Fruit fly (Drosophila melanogaster) whole organism, embryonic: ENCODE data around the gene kraken.

Source experiments
- Atf3 ChIP-seq: fragments of 200-800 bp; sonication (Bioruptor generic); optimal IDR thresholded peaks from 3 replicates; lab custom pipeline; 2016; ENCODE audit warnings: missing biosample characterization, missing genetic modification characterization
- BEAF-32 ChIP-seq: fragments of 200-800 bp; sonication (Bioruptor generic); optimal IDR thresholded peaks from 3 replicates; lab custom pipeline; 2017; ENCODE audit warnings: missing biosample characterization, missing genetic modification characterization, mild to moderate bottlenecking, moderate library complexity, missing genetic modification reagents
- CG10147 ChIP-seq: fragments of 200-800 bp; sonication (Bioruptor generic); optimal IDR thresholded peaks from 2 replicates; lab custom pipeline; 2019; ENCODE audit warnings: missing biosample characterization, mild to moderate bottlenecking, missing genetic modification characterization, moderate library complexity
- CG10979 ChIP-seq: fragments of 200-800 bp; sonication (Bioruptor generic); optimal IDR thresholded peaks from 2 replicates; lab custom pipeline; 2018; ENCODE audit warnings: missing biosample characterization, mild to moderate bottlenecking, missing genetic modification characterization, moderate library complexity
- CG14965 ChIP-seq: fragments of 200-800 bp; sonication (Bioruptor generic); optimal IDR thresholded peaks from 2 replicates; lab custom pipeline; 2016; ENCODE audit warnings: missing biosample characterization, missing genetic modification characterization, borderline replicate concordance
- CG18619 ChIP-seq: fragments of 200-800 bp; sonication (Bioruptor generic); optimal IDR thresholded peaks from 3 replicates; lab custom pipeline; 2017; ENCODE audit warnings: missing biosample characterization, mild to moderate bottlenecking, missing genetic modification characterization
- CG2678 ChIP-seq: fragments of 200-800 bp; sonication (Bioruptor generic); optimal IDR thresholded peaks from 3 replicates; lab custom pipeline; 2019; ENCODE audit warnings: missing biosample characterization, mild to moderate bottlenecking, missing genetic modification characterization, moderate library complexity
- CG34224 ChIP-seq: fragments of 200-800 bp; sonication (Bioruptor generic); IDR thresholded peaks from 3 replicates; pipeline ENCODE4 v1.3.6; 2022; ENCODE audit warnings: missing biosample characterization, missing genetic modification characterization; ENCODE audit not compliant: partially characterized antibody
- CG3726 ChIP-seq: fragments of 200-800 bp; sonication (Bioruptor generic); IDR thresholded peaks from 3 replicates; pipeline ENCODE4, ENCODE4 v1.3.6; 2022; ENCODE audit warnings: missing biosample characterization, missing genetic modification characterization
- CG3838 ChIP-seq: fragments of 200-800 bp; sonication (Bioruptor generic); optimal IDR thresholded peaks from 3 replicates; lab custom pipeline; 2016; ENCODE audit warnings: missing biosample characterization, missing genetic modification characterization
- CG3847 ChIP-seq: fragments of 200-800 bp; sonication (Bioruptor generic); IDR thresholded peaks from 2 replicates; pipeline ENCODE4 v1.3.6; 2022; ENCODE audit warnings: missing biosample characterization, missing genetic modification characterization
- CG6765 ChIP-seq: fragments of 200-800 bp; sonication (Bioruptor generic); optimal IDR thresholded peaks from 3 replicates; lab custom pipeline; 2017; ENCODE audit warnings: missing biosample characterization, mild to moderate bottlenecking, missing genetic modification characterization
- Doc2 ChIP-seq: fragments of 200-800 bp; sonication (Bioruptor generic); IDR thresholded peaks from 2 replicates; pipeline ENCODE4 v1.3.6; 2022; ENCODE audit warnings: missing biosample characterization, missing genetic modification characterization
- GATAe ChIP-seq: fragments of 200-800 bp; sonication (Bioruptor generic); conservative IDR thresholded peaks from 2 replicates; pipeline ENCODE4 v1.3.6; 2022; ENCODE audit warnings: missing biosample characterization, missing genetic modification characterization
- H2.0 ChIP-seq: fragments of 200-800 bp; sonication (Bioruptor generic); IDR thresholded peaks from 2 replicates; pipeline ENCODE4 v1.3.6; 2022; ENCODE audit warnings: missing biosample characterization, missing genetic modification characterization
- Hmr ChIP-seq: fragments of 200-800 bp; sonication (Bioruptor generic); optimal IDR thresholded peaks from 3 replicates; lab custom pipeline; 2017; ENCODE audit warnings: mild to moderate bottlenecking, missing biosample characterization, missing genetic modification reagents, missing genetic modification characterization
- Lhr ChIP-seq: fragments of 200-800 bp; sonication (Bioruptor generic); optimal IDR thresholded peaks from 3 replicates; lab custom pipeline; 2017; ENCODE audit warnings: mild to moderate bottlenecking, missing biosample characterization, missing genetic modification reagents, missing genetic modification characterization
- NfI ChIP-seq: fragments of 200-800 bp; sonication (Bioruptor generic); optimal IDR thresholded peaks from 3 replicates; lab custom pipeline; 2018; ENCODE audit warnings: missing biosample characterization, mild to moderate bottlenecking, missing genetic modification characterization, moderate library complexity
- Oaz ChIP-seq: fragments of 200-800 bp; sonication (Bioruptor generic); IDR thresholded peaks from 2 replicates; pipeline ENCODE4 v1.3.6; 2022; ENCODE audit warnings: missing biosample characterization, missing genetic modification characterization
- Opbp ChIP-seq: fragments of 200-800 bp; sonication (Bioruptor generic); IDR thresholded peaks from 3 replicates; pipeline ENCODE4 v1.3.6; 2022; ENCODE audit warnings: missing biosample characterization, missing genetic modification characterization; ENCODE audit not compliant: partially characterized antibody
- Spps ChIP-seq: fragments of 200-800 bp; sonication (Bioruptor generic); optimal IDR thresholded peaks from 2 replicates; lab custom pipeline; 2018; ENCODE audit warnings: missing biosample characterization, mild to moderate bottlenecking, missing genetic modification characterization
- Tbp ChIP-seq: fragments of >200 bp; optimal IDR thresholded peaks from 2 replicates; lab custom pipeline; 2018; ENCODE audit warnings: missing biosample characterization, missing genetic modification characterization
- YL-1 ChIP-seq: fragments of 200-800 bp; sonication (Bioruptor generic); optimal IDR thresholded peaks from 3 replicates; lab custom pipeline; 2017; ENCODE audit warnings: missing biosample characterization, mild to moderate bottlenecking, missing genetic modification characterization
- ap ChIP-seq: fragments of 200-800 bp; sonication (Bioruptor generic); IDR thresholded peaks from 2 replicates; pipeline ENCODE4 v1.3.6; 2022; ENCODE audit warnings: missing biosample characterization, missing genetic modification characterization
- bcd ChIP-seq: fragments of 200-800 bp; sonication (Bioruptor generic); optimal IDR thresholded peaks from 2 replicates; lab custom pipeline; 2017; ENCODE audit warnings: missing biosample characterization, mild to moderate bottlenecking, missing genetic modification characterization
- chinmo ChIP-seq: fragments of 200-800 bp; sonication (Bioruptor generic); IDR thresholded peaks from 4 replicates; pipeline ENCODE4 v1.3.6; 2022; ENCODE audit warnings: missing biosample characterization, missing genetic modification characterization; ENCODE audit not compliant: partially characterized antibody
- crol ChIP-seq: fragments of 200-800 bp; sonication (Bioruptor generic); IDR thresholded peaks from 2 replicates; pipeline ENCODE4 v1.3.6; 2022; ENCODE audit warnings: missing biosample characterization, missing genetic modification characterization
- dmrt11E ChIP-seq: fragments of 200-800 bp; sonication (Bioruptor generic); optimal IDR thresholded peaks from 3 replicates; lab custom pipeline; 2018; ENCODE audit warnings: missing biosample characterization, mild to moderate bottlenecking, missing genetic modification characterization, moderate library complexity
- dmrt99B ChIP-seq: fragments of 200-800 bp; sonication (Bioruptor generic); optimal IDR thresholded peaks from 2 replicates; lab custom pipeline; 2018; ENCODE audit warnings: missing biosample characterization, mild to moderate bottlenecking, missing genetic modification characterization, moderate library complexity
- dysf ChIP-seq: fragments of 200-800 bp; sonication (Bioruptor generic); IDR thresholded peaks from 3 replicates; pipeline ENCODE4 v1.3.6; 2022; ENCODE audit warnings: missing biosample characterization, missing genetic modification characterization
- ems ChIP-seq: fragments of 200-800 bp; sonication (Bioruptor generic); optimal IDR thresholded peaks from 3 replicates; lab custom pipeline; 2016; ENCODE audit warnings: missing biosample characterization, missing genetic modification characterization
- en ChIP-seq: fragments of 200-800 bp; sonication (Bioruptor generic); optimal IDR thresholded peaks from 2 replicates; lab custom pipeline; 2016; ENCODE audit warnings: missing biosample characterization, missing genetic modification characterization
- fd64A ChIP-seq: fragments of 200-800 bp; sonication (Bioruptor generic); optimal IDR thresholded peaks from 3 replicates; lab custom pipeline; 2018; ENCODE audit warnings: missing biosample characterization, mild to moderate bottlenecking, missing genetic modification characterization
- gcm ChIP-seq: fragments of 200-800 bp; sonication (Bioruptor generic); optimal IDR thresholded peaks from 2 replicates; lab custom pipeline; 2019; ENCODE audit warnings: missing biosample characterization, mild to moderate bottlenecking, missing genetic modification characterization, moderate library complexity
- hbn ChIP-seq: fragments of 200-800 bp; sonication (Bioruptor generic); IDR thresholded peaks from 2 replicates; pipeline ENCODE4 v1.3.6; 2022; ENCODE audit warnings: missing biosample characterization, missing genetic modification characterization; ENCODE audit not compliant: partially characterized antibody
- ind ChIP-seq: fragments of 200-800 bp; sonication (Bioruptor generic); optimal IDR thresholded peaks from 3 replicates; lab custom pipeline; 2016; ENCODE audit warnings: missing biosample characterization, missing genetic modification characterization
- mld ChIP-seq: fragments of 200-800 bp; sonication (Bioruptor generic); IDR thresholded peaks from 3 replicates; pipeline ENCODE4 v1.3.6; 2022; ENCODE audit warnings: missing biosample characterization, missing genetic modification characterization; ENCODE audit not compliant: partially characterized antibody
- nerfin-1 ChIP-seq: fragments of 200-800 bp; sonication (Bioruptor generic); optimal IDR thresholded peaks from 3 replicates; lab custom pipeline; 2019; ENCODE audit warnings: missing biosample characterization, mild to moderate bottlenecking, missing genetic modification characterization, moderate library complexity
- phol ChIP-seq: fragments of 200-800 bp; sonication (Bioruptor generic); optimal IDR thresholded peaks from 3 replicates; lab custom pipeline; 2018; ENCODE audit warnings: missing biosample characterization, mild to moderate bottlenecking, missing genetic modification characterization, moderate library complexity
- wdn ChIP-seq: fragments of 200-800 bp; sonication (Bioruptor generic); IDR thresholded peaks from 2 replicates; pipeline ENCODE4 v1.3.6; 2022; ENCODE audit warnings: missing biosample characterization, missing genetic modification characterization

Gene kraken

dm6 chr2L:819315-820032 lies 33.1 kb upstream of the kraken start, which contains the start of the genes PGAP2 and Clp (continued):
- peak; percentile 77 for TF ChIP-seq Oaz (GFP tag; lab: Robert Waterston, UW)
- TF ChIP-seq ems, result peak; percentile 41
- no peak; the same call in 2 of the 3 replicates for TF ChIP-seq CG34224 (GFP tag; lab: Robert Waterston, UW)
- peak; percentile 78 for TF ChIP-seq dmrt11E (tag; lab: Kevin White, UChicago)
- no peak for TF ChIP-seq mld (GFP tag; lab: Robert Waterston, UW)
- no peak for TF ChIP-seq YL-1 (GFP tag; lab: Kevin White, UChicago)
- TF ChIP-seq Spps (tag; lab: Kevin White, UChicago), result peak; percentile 57
- TF ChIP-seq phol (tag; lab: Kevin White, UChicago), result peak; percentile 85
- TF ChIP-seq CG18619 (GFP tag; lab: Kevin White, UChicago), result peak; percentile 64
- TF ChIP-seq ind (GFP tag; lab: Kevin White, UChicago), result peak; percentile 79
- no peak for TF ChIP-seq crol
- no peak for TF ChIP-seq GATAe
- TF ChIP-seq Atf3 (GFP tag; lab: Kevin White, UChicago), result no peak
- no peak for TF ChIP-seq CG3838
- peak; percentile 77 for TF ChIP-seq BEAF-32 (GFP tag; lab: Kevin White, UChicago)
- TF ChIP-seq CG2678 (tag; lab: Kevin White, UChicago), result peak; percentile 80
- peak; percentile 73 for TF ChIP-seq bcd
- no peak for TF ChIP-seq chinmo (GFP tag; lab: Robert Waterston, UW)
- TF ChIP-seq CG3847, result peak; percentile 79
- peak; percentile 64 for TF ChIP-seq Hmr
- TF ChIP-seq gcm, result peak; percentile 36
- no peak for TF ChIP-seq dmrt99B (tag; lab: Kevin White, UChicago)
- no peak for TF ChIP-seq CG6765 (GFP tag; lab: Kevin White, UChicago)
- TF ChIP-seq Opbp, result no peak
- peak; percentile 52 for TF ChIP-seq Lhr
- TF ChIP-seq en (GFP tag; lab: Kevin White, UChicago), result no peak
- TF ChIP-seq Doc2, result no peak
- TF ChIP-seq H2.0 (GFP tag; lab: Robert Waterston, UW), result peak; percentile 83
- TF ChIP-seq nerfin-1 (tag; lab: Kevin White, UChicago), result peak; percentile 65
- peak; percentile 81 for TF ChIP-seq dysf (GFP tag; lab: Robert Waterston, UW)
- TF ChIP-seq hbn, result 0 out of 2 replicates have a peak, but pooled peaks have one; percentile 31
- no peak for TF ChIP-seq fd64A
- no peak for TF ChIP-seq CG14965 (GFP tag; lab: Kevin White, UChicago)
- peak; percentile 61 for TF ChIP-seq NfI (GFP tag; lab: Kevin White, UChicago)
- peak; percentile 62; the same call in 1 of the 2 replicates for TF ChIP-seq ap
- TF ChIP-seq CG10147 (GFP tag; lab: Kevin White, UChicago), result peak; percentile 38
- peak; percentile 85 for TF ChIP-seq CG10979
- TF ChIP-seq Tbp, result peak; percentile 43
- no peak for TF ChIP-seq wdn (GFP tag; lab: Robert Waterston, UW)
- 0 out of 3 replicates have a peak, but pooled peaks have one; percentile 16 for TF ChIP-seq CG3726 (GFP tag; lab: Robert Waterston, UW)
